Fruit fly (Drosophila melanogaster): Measurements from ENCODE around the gene CG14693.

CG14693 gene

dm6 chr3R:10849515-10849973 lies 34.7 kb upstream of the CG14693 start, which contains the start of gene CG42394 (continued):
- TF ChIP-seq hth (optimal IDR thresholded peaks at IDR 0.05) (no peak), slp2 (GFP tag; optimal IDR thresholded peaks at IDR 0.05) (peak; percentile 44), CG11723 (GFP tag; optimal IDR thresholded peaks at IDR 0.05) (peak; percentile 90), CG13624 (GFP tag; optimal IDR thresholded peaks at IDR 0.05) (peak; percentile 62), HLH3B (GFP tag; IDR thresholded peaks at IDR 0.05) (peak; percentile 93), NC2β (GFP tag; optimal IDR thresholded peaks at IDR 0.05) (peak; percentile 68), nau (GFP tag; optimal IDR thresholded peaks at IDR 0.05) (no peak), CG33213 (GFP tag; optimal IDR thresholded peaks at IDR 0.05) (peak; percentile 51), bowl (GFP tag; IDR thresholded peaks at IDR 0.05) (peak; percentile 87), CG10431 (GFP tag; optimal IDR thresholded peaks at IDR 0.05) (peak; percentile 79), CG32772 (GFP tag; IDR thresholded peaks at IDR 0.05) (peak; percentile 89), CG11695 (GFP tag; IDR thresholded peaks at IDR 0.05) (peak; percentile 97), sc (optimal IDR thresholded peaks at IDR 0.05) (no peak), sc (GFP tag; optimal IDR thresholded peaks at IDR 0.05) (peak; percentile 94), trh (GFP tag; optimal IDR thresholded peaks at IDR 0.05) (peak; percentile 90), kah (GFP tag; optimal IDR thresholded peaks at IDR 0.05) (peak; percentile 89), Eip74EF (GFP tag; optimal IDR thresholded peaks at IDR 0.05) (peak in 1 of 2 experiments; percentile 94), CG30403 (GFP tag; optimal IDR thresholded peaks at IDR 0.05) (peak; percentile 92), ac (GFP tag; optimal IDR thresholded peaks at IDR 0.05) (peak; percentile 90), CG16863 (GFP tag; optimal IDR thresholded peaks at IDR 0.05) (peak; percentile 62), Rx (GFP tag; IDR thresholded peaks at IDR 0.05) (peak; percentile 88), CG7987 (GFP tag; optimal IDR thresholded peaks at IDR 0.05) (peak; percentile 93), CG14710 (tag; optimal IDR thresholded peaks at IDR 0.05) (peak; percentile 97), CG33557 (GFP tag; optimal IDR thresholded peaks at IDR 0.05) (peak; percentile 89), Nf-YA (GFP tag; IDR thresholded peaks at IDR 0.05) (peak; percentile 91), tup (GFP tag; optimal IDR thresholded peaks at IDR 0.05) (peak; percentile 79), TFAM (GFP tag; optimal IDR thresholded peaks at IDR 0.05) (peak; percentile 64), klu (GFP tag; IDR thresholded peaks at IDR 0.05) (no peak), Ravus (GFP tag; IDR thresholded peaks at IDR 0.05) (peak; percentile 84), cg (GFP tag; optimal IDR thresholded peaks at IDR 0.05) (no peak), wek (GFP tag; optimal IDR thresholded peaks at IDR 0.05) (peak; percentile 12), C15 (GFP tag; IDR thresholded peaks at IDR 0.05) (peak; percentile 83), BtbVII (GFP tag; optimal IDR thresholded peaks at IDR 0.05) (peak; percentile 97), sima (GFP tag; optimal IDR thresholded peaks at IDR 0.05) (no peak), gce (GFP tag; IDR thresholded peaks at IDR 0.05) (peak; percentile 90), ERR (GFP tag; optimal IDR thresholded peaks at IDR 0.05) (peak; percentile 67), HLH4C (GFP tag; IDR thresholded peaks at IDR 0.05; ENCODE audit: partially characterized antibody) (no peak), ATbp (GFP tag; optimal IDR thresholded peaks at IDR 0.05) (peak; percentile 95), corto (GFP tag; optimal IDR thresholded peaks at IDR 0.05) (peak; percentile 60), sr (GFP tag; IDR thresholded peaks at IDR 0.05) (peak; percentile 70; the same call in 1 of the 3 replicates), CG13894 (tag; optimal IDR thresholded peaks at IDR 0.05) (peak; percentile 86), toy (GFP tag; IDR thresholded peaks at IDR 0.05) (peak; percentile 87), sna (GFP tag; IDR thresholded peaks at IDR 0.05; ENCODE audit: partially characterized antibody) (no peak), Six4 (GFP tag; optimal IDR thresholded peaks at IDR 0.05) (peak; percentile 95), ham (GFP tag; IDR thresholded peaks at IDR 0.05) (no peak), Tbp (GFP tag; optimal IDR thresholded peaks at IDR 0.05) (no peak), CG16813 (GFP tag; IDR thresholded peaks at IDR 0.05; ENCODE audit: partially characterized antibody) (0 out of 3 replicates have a peak, but pooled peaks have one; percentile 41), Doc2 (GFP tag; IDR thresholded peaks at IDR 0.05) (no peak), seq (GFP tag; IDR thresholded peaks at IDR 0.05) (peak; percentile 93), gcm (GFP tag; optimal IDR thresholded peaks at IDR 0.05) (peak; percentile 94), nerfin-2 (GFP tag; IDR thresholded peaks at IDR 0.05; ENCODE audit: partially characterized antibody) (peak; percentile 39)
